Worm (Caenorhabditis elegans): ENCODE measurements around the gene clec-45.

- TF ChIP-seq pqm-1 (tag; optimal IDR thresholded peaks at IDR 0.05) (no peak), nhr-84 (tag; optimal IDR thresholded peaks at IDR 0.05) (no peak), zip-4 (GFP tag; optimal IDR thresholded peaks at IDR 0.05) (no peak), nhr-237 (tag; optimal IDR thresholded peaks at IDR 0.05) (no peak), fos-1 (tag; optimal IDR thresholded peaks at IDR 0.05) (no peak), rnt-1 (tag; optimal IDR thresholded peaks at IDR 0.05) (no peak), alr-1 (tag; optimal IDR thresholded peaks at IDR 0.05; ENCODE audit: borderline replicate concordance) (no peak), snpc-4 (tag; optimal IDR thresholded peaks at IDR 0.05) (no peak), nhr-20 (tag; optimal IDR thresholded peaks at IDR 0.05) (no peak), ama-1 (optimal IDR thresholded peaks at IDR 0.05) (no peak), aly-2 (tag; optimal IDR thresholded peaks at IDR 0.05) (no peak), C34B4.2 (tag; optimal IDR thresholded peaks at IDR 0.05) (no peak)
These were observed 8.4 kb upstream of the clec-45 start, which contains the start of gene srd-30 for ce11 chrV:7629504-7629903.

Measured in whole organism, L1 larva.